Fruit fly (Drosophila melanogaster) whole organism, wandering third instar larva: Measurements from ENCODE around the gene Kap-alpha3.

ENCODE experiments used
- dmrt93B ChIP-seq: fragments of 200-800 bp; sonication (Bioruptor generic); optimal IDR thresholded peaks from 2 replicates; lab custom pipeline; 2018; ENCODE audit warnings: missing biosample characterization, mild to moderate bottlenecking, missing genetic modification characterization
- jim ChIP-seq: fragments of 175-275, 200-325 bp; sonication (Bioruptor generic); optimal IDR thresholded peaks from 2 replicates; lab custom pipeline; 2016; ENCODE audit warnings: missing biosample characterization, mild to moderate bottlenecking, missing genetic modification characterization
- lola ChIP-seq: fragments of >200 bp; optimal IDR thresholded peaks from 2 replicates; lab custom pipeline; 2017; ENCODE audit warnings: missing biosample characterization, missing genetic modification characterization
- rgr ChIP-seq: fragments of 200-800 bp; sonication (Bioruptor generic); optimal IDR thresholded peaks from 3 replicates; lab custom pipeline; 2016; ENCODE audit warnings: missing biosample characterization, mild to moderate bottlenecking, missing genetic modification characterization
- sv ChIP-seq: fragments of 200-800 bp; sonication (Bioruptor generic); optimal IDR thresholded peaks from 3 replicates; lab custom pipeline; 2016; ENCODE audit warnings: missing biosample characterization, missing genetic modification characterization
- woc ChIP-seq: sonication (Bioruptor generic); optimal IDR thresholded peaks from 2 replicates; lab custom pipeline; 2016; ENCODE audit warnings: missing biosample characterization, mild to moderate bottlenecking, missing genetic modification characterization

DNA sequence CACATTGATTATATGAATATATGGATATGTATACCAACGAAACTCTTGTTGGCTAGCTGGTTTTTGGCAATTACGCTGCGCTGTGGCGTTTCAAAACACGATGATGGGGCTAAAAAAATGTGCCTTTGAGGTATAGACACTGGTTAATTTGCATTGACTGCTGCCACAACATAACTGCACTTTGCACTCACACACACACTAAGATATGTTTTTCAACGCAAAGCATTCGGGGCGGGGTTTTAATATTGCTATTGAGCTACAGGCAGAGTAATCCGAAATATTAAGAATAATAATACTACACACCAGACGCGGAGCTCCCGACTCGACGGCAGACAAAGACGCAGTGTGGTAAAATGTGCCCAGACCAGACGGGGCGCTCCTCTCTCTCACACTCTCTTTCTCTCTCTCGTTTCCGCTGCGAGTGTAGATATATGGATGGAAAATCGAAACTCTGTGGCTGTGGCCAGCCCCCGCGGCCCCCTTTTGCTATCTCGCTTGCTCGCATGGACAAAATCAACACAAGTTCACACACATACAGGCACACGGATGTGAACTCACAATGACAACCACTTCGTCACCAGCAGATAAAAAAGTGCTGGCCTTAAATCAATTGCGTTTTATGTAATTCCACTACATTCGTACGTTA, 26.4 kb downstream of the Kap-alpha3 start:
- TF ChIP-seq dmrt93B (GFP tag; lab: Kevin White, UChicago) (no peak), sv (GFP tag; lab: Kevin White, UChicago) (no peak), lola (GFP tag; lab: Kevin White, UChicago) (no peak), jim (GFP tag; lab: Kevin White, UChicago) (peak; percentile 20), rgr (GFP tag; lab: Kevin White, UChicago) (peak; percentile 68), woc (GFP tag; lab: Kevin White, UChicago) (peak; percentile 24)
